Fruit fly (Drosophila melanogaster): ENCODE measurements around the gene gcm2.

Gene gcm2

dm6 chr2L:9607997-9608563 lies at the start of gene gcm2:
Gene gcm2 (plus strand): TSS chr2L:9608562.
- TF ChIP-seq CG8478 (optimal IDR thresholded peaks at IDR 0.05) (no peak), psq (optimal IDR thresholded peaks at IDR 0.05) (no peak), pan (optimal IDR thresholded peaks at IDR 0.05) (no peak), Dll (optimal IDR thresholded peaks at IDR 0.05) (no peak), usp (GFP tag; optimal IDR thresholded peaks at IDR 0.05) (no peak)

dm6 chr2L:9560045-9560587 lies 48.2 kb upstream of the gcm2 start:
- TF ChIP-seq pan (optimal IDR thresholded peaks at IDR 0.05) (no peak), usp (GFP tag; optimal IDR thresholded peaks at IDR 0.05) (no peak), EcR (GFP tag; optimal IDR thresholded peaks at IDR 0.05) (no peak), CG8478 (optimal IDR thresholded peaks at IDR 0.05) (no peak), Dll (optimal IDR thresholded peaks at IDR 0.05) (no peak), psq (optimal IDR thresholded peaks at IDR 0.05) (no peak)

dm6 chr2L:9562713-9563112 lies 45.6 kb upstream of the gcm2 start:
- TF ChIP-seq EcR (GFP tag; optimal IDR thresholded peaks at IDR 0.05) (no peak), psq (optimal IDR thresholded peaks at IDR 0.05) (no peak), pan (optimal IDR thresholded peaks at IDR 0.05) (no peak), CG8478 (optimal IDR thresholded peaks at IDR 0.05) (no peak), usp (GFP tag; optimal IDR thresholded peaks at IDR 0.05) (no peak), Dll (optimal IDR thresholded peaks at IDR 0.05) (no peak)

dm6 chr2L:9564527-9564926 lies 43.8 kb upstream of the gcm2 start:
- TF ChIP-seq EcR (GFP tag; optimal IDR thresholded peaks at IDR 0.05) (no peak), usp (GFP tag; optimal IDR thresholded peaks at IDR 0.05) (no peak), CG8478 (optimal IDR thresholded peaks at IDR 0.05) (no peak), pan (optimal IDR thresholded peaks at IDR 0.05) (no peak), psq (optimal IDR thresholded peaks at IDR 0.05) (no peak), Dll (optimal IDR thresholded peaks at IDR 0.05) (no peak)

- no peak for TF ChIP-seq CG8478 (optimal IDR thresholded peaks at IDR 0.05)
- no peak for TF ChIP-seq EcR (GFP tag; optimal IDR thresholded peaks at IDR 0.05)
- no peak for TF ChIP-seq Dll (optimal IDR thresholded peaks at IDR 0.05)
- TF ChIP-seq pan (optimal IDR thresholded peaks at IDR 0.05): no peak
- no peak for TF ChIP-seq psq (optimal IDR thresholded peaks at IDR 0.05)
- no peak for TF ChIP-seq usp (GFP tag; optimal IDR thresholded peaks at IDR 0.05)
Measured at dm6 chr2L:9565387-9565786, 43.0 kb upstream of the gcm2 start, which contains the start of gene CG46468. Gene CG46468 (minus strand): TSS chr2L:9565438.

- TF ChIP-seq usp (GFP tag; optimal IDR thresholded peaks at IDR 0.05) (no peak), CG8478 (optimal IDR thresholded peaks at IDR 0.05) (no peak), psq (optimal IDR thresholded peaks at IDR 0.05) (no peak), pan (optimal IDR thresholded peaks at IDR 0.05) (no peak), Dll (optimal IDR thresholded peaks at IDR 0.05) (no peak), EcR (GFP tag; optimal IDR thresholded peaks at IDR 0.05) (no peak)
Measured at dm6 chr2L:9566656-9567055, 41.7 kb upstream of the gcm2 start, which contains the start of gene jp. Gene jp (minus strand): TSS chr2L:9566750.

dm6 chr2L:9567398-9567856 lies 40.9 kb upstream of the gcm2 start:
- TF ChIP-seq Dll (optimal IDR thresholded peaks at IDR 0.05): no peak
- TF ChIP-seq pan (optimal IDR thresholded peaks at IDR 0.05): no peak
- no peak for TF ChIP-seq usp (GFP tag; optimal IDR thresholded peaks at IDR 0.05)
- TF ChIP-seq EcR (GFP tag; optimal IDR thresholded peaks at IDR 0.05): no peak
- no peak for TF ChIP-seq CG8478 (optimal IDR thresholded peaks at IDR 0.05)
- TF ChIP-seq psq (optimal IDR thresholded peaks at IDR 0.05): no peak

dm6 chr2L:9568360-9569088 lies 39.8 kb upstream of the gcm2 start, which contains the start of gene brwl:
Gene brwl (plus strand): TSS chr2L:9568890.
- TF ChIP-seq Dll (optimal IDR thresholded peaks at IDR 0.05) (peak; percentile 11), EcR (GFP tag; optimal IDR thresholded peaks at IDR 0.05) (no peak)

- TF ChIP-seq Dll (optimal IDR thresholded peaks at IDR 0.05) (no peak), psq (optimal IDR thresholded peaks at IDR 0.05) (no peak), pan (optimal IDR thresholded peaks at IDR 0.05) (no peak), EcR (GFP tag; optimal IDR thresholded peaks at IDR 0.05) (no peak), CG8478 (optimal IDR thresholded peaks at IDR 0.05) (no peak), usp (GFP tag; optimal IDR thresholded peaks at IDR 0.05) (no peak)
Measured at dm6 chr2L:9569131-9569530, 39.2 kb upstream of the gcm2 start.

- TF ChIP-seq usp (GFP tag; optimal IDR thresholded peaks at IDR 0.05): no peak
- no peak for TF ChIP-seq psq (optimal IDR thresholded peaks at IDR 0.05)
- no peak for TF ChIP-seq EcR (GFP tag; optimal IDR thresholded peaks at IDR 0.05)
- no peak for TF ChIP-seq pan (optimal IDR thresholded peaks at IDR 0.05)
- no peak for TF ChIP-seq CG8478 (optimal IDR thresholded peaks at IDR 0.05)
- TF ChIP-seq Dll (optimal IDR thresholded peaks at IDR 0.05): no peak
Measured at dm6 chr2L:9569588-9570434, 38.6 kb upstream of the gcm2 start.

- TF ChIP-seq CG8478 (optimal IDR thresholded peaks at IDR 0.05): no peak
- no peak for TF ChIP-seq usp (GFP tag; optimal IDR thresholded peaks at IDR 0.05)
- TF ChIP-seq psq (optimal IDR thresholded peaks at IDR 0.05): no peak
- TF ChIP-seq Dll (optimal IDR thresholded peaks at IDR 0.05): no peak
- no peak for TF ChIP-seq EcR (GFP tag; optimal IDR thresholded peaks at IDR 0.05)
- no peak for TF ChIP-seq pan (optimal IDR thresholded peaks at IDR 0.05)
Measured at dm6 chr2L:9570673-9571193, 37.6 kb upstream of the gcm2 start.

Measured in whole organism.